Fruit fly (Drosophila melanogaster): ENCODE results near the gene CG34435.

- TF ChIP-seq CTCF (optimal IDR thresholded peaks at IDR 0.05) (no peak), CG8478 (optimal IDR thresholded peaks at IDR 0.05) (no peak)
These were observed 27.2 kb downstream of the CG34435 start for dm6 chrX:5587023-5587422.
